Fruit fly (Drosophila melanogaster): ENCODE data around the gene Deaf1.

DNA sequence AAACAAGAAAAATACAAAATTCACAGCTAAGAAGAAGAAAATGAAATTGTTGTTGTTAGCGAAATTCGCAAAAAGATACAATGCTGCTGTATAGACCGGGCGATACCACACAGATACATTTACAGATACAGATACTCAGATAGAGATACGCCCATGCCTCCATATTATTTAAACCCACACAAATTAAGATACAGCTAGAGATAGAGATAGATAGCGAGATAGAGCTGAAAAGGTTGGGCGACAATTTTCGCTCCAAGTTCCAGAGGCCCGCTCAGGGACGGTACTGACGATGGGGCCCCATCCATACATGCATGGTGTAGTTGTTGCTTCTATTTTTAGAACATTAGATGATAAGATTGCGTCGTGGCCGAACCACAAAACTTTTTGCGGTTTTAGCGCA is 30.3 kb upstream of the Deaf1 start:
- TF ChIP-seq Mio (GFP tag; optimal IDR thresholded peaks at IDR 0.05) (no peak), Jra (GFP tag; optimal IDR thresholded peaks at IDR 0.05) (no peak), Abd-B (GFP tag; optimal IDR thresholded peaks at IDR 0.05) (no peak), psq (GFP tag; optimal IDR thresholded peaks at IDR 0.05) (no peak), CG32264 (GFP tag; optimal IDR thresholded peaks at IDR 0.05) (no peak)
